Worm (Caenorhabditis elegans): ENCODE results near the gene R05G6.1.

Gene R05G6.1

ce11 chrIV:7580062-7580614, 47.7 kb downstream of the R05G6.1 start, which contains the start of the genes cec-5 and nol-10 (continued):
- TF ChIP-seq mdl-1 (tag; optimal IDR thresholded peaks at IDR 0.05): no peak
- TF ChIP-seq ceh-16 (tag; optimal IDR thresholded peaks at IDR 0.05): no peak
- no peak for TF ChIP-seq unc-62 (GFP tag; optimal IDR thresholded peaks at IDR 0.05)
- peak; percentile 13 for TF ChIP-seq R02D3.7 (tag; optimal IDR thresholded peaks at IDR 0.05)
- no peak for TF ChIP-seq mml-1 (tag; optimal IDR thresholded peaks at IDR 0.05)
- TF ChIP-seq nhr-12 (tag; optimal IDR thresholded peaks at IDR 0.05): no peak
- no peak for TF ChIP-seq skn-1 (tag; optimal IDR thresholded peaks at IDR 0.05)
- no peak for TF ChIP-seq nhr-76 (tag; optimal IDR thresholded peaks at IDR 0.05)
- TF ChIP-seq hmg-11 (tag; optimal IDR thresholded peaks at IDR 0.05): peak; percentile 85

DNA sequence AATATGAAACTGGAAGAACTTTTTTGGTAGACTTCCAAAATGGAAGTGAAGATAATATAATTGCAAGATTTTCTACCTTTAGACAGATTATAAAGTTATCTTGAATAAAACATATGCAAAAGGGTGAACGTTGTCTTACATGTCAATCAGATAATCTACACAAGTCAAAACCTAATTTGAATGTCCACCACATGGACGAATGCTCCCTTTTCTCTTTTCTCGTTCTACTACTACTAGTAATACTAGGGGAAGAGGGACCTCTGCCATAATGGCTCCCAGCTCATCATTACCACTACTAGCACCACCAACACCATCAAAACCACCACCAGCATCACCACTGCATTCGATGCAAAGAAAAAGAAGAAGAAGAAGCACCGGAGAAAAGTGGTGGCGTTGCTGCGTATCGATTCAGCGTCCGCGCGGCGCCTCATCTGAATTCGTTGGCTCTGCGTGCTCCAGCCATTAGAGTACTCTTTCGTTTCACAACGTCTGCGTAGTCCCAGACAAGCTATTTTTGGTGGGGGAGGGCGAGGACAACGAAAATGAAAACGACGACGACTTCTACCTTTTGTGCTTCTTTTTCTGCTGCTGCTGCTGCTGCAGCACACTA, 52.9 kb downstream of the R05G6.1 start:
- TF ChIP-seq aly-2 (tag; optimal IDR thresholded peaks at IDR 0.05) (no peak), egl-5 (tag; optimal IDR thresholded peaks at IDR 0.05) (no peak), lin-39 (tag; optimal IDR thresholded peaks at IDR 0.05) (peak; percentile 84), eor-1 (tag; optimal IDR thresholded peaks at IDR 0.05) (no peak), nhr-12 (tag; optimal IDR thresholded peaks at IDR 0.05) (no peak), hmg-11 (tag; optimal IDR thresholded peaks at IDR 0.05) (peak; percentile 42), nhr-25 (tag; optimal IDR thresholded peaks at IDR 0.05) (no peak), elt-1 (tag; optimal IDR thresholded peaks at IDR 0.05) (no peak), egl-27 (tag; optimal IDR thresholded peaks at IDR 0.05) (no peak), ZK546.5 (tag; optimal IDR thresholded peaks at IDR 0.05) (no peak), snpc-4 (tag; optimal IDR thresholded peaks at IDR 0.05) (peak; percentile 11), nhr-28 (tag; optimal IDR thresholded peaks at IDR 0.05) (no peak), fkh-2 (tag; optimal IDR thresholded peaks at IDR 0.05) (no peak), pqm-1 (tag; optimal IDR thresholded peaks at IDR 0.05) (no peak), nhr-76 (tag; optimal IDR thresholded peaks at IDR 0.05) (no peak), nhr-43 (tag; optimal IDR thresholded peaks at IDR 0.05; ENCODE audit: poor library complexity, severe bottlenecking) (no peak), lin-15B (tag; optimal IDR thresholded peaks at IDR 0.05) (no peak), fkh-10 (GFP tag; optimal IDR thresholded peaks at IDR 0.05) (no peak), mdl-1 (tag; optimal IDR thresholded peaks at IDR 0.05) (no peak), elt-3 (tag; optimal IDR thresholded peaks at IDR 0.05) (no peak), ztf-4 (tag; optimal IDR thresholded peaks at IDR 0.05) (no peak), nfya-1 (tag; optimal IDR thresholded peaks at IDR 0.05; ENCODE audit: insufficient read depth) (peak; percentile 51), fos-1 (tag; optimal IDR thresholded peaks at IDR 0.05) (no peak), skn-1 (tag; optimal IDR thresholded peaks at IDR 0.05) (no peak), ceh-16 (tag; optimal IDR thresholded peaks at IDR 0.05) (no peak)

- TF ChIP-seq elt-3 (tag; optimal IDR thresholded peaks at IDR 0.05) (no peak), fkh-10 (GFP tag; optimal IDR thresholded peaks at IDR 0.05) (peak; percentile 42)
Observed at ce11 chrIV:7586972-7587371, 54.5 kb downstream of the R05G6.1 start.

DNA sequence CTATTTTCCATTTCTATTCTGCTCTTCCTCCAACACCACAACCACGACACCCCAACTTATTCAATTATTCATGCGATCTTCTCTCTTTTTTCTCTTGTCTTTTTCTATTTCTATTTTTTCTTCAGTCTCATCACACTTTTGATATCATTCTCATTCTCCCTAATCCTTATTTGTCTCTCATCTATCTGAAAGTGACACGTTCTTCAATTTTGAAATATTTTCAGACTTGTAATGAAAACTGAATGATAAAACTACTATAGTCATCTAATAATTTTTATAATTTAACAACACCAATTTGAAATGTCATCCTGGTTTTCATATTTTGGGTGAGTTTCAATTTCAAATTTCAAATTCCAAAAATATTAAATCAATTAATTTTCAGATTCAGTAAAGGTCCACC, 56.2 kb downstream of the R05G6.1 start, which contains the start of gene cla-1:
TSS of gene cla-1 (plus strand) at position 301 of the 400 bp plus-strand sequence.
- TF ChIP-seq unc-62 (GFP tag; optimal IDR thresholded peaks at IDR 0.05): no peak
